Fruit fly (Drosophila melanogaster): ENCODE data around the gene CG6675.

The CG6675 gene

dm6 chr2L:22132984-22133383 is 24.2 kb downstream of the CG6675 start:
- TF ChIP-seq usp (GFP tag; optimal IDR thresholded peaks at IDR 0.05) = no peak
- TF ChIP-seq CG8478 (optimal IDR thresholded peaks at IDR 0.05) = no peak
- TF ChIP-seq pan (optimal IDR thresholded peaks at IDR 0.05) = no peak
- no peak for TF ChIP-seq Dll (optimal IDR thresholded peaks at IDR 0.05)
- TF ChIP-seq EcR (GFP tag; optimal IDR thresholded peaks at IDR 0.05) = no peak
- no peak for TF ChIP-seq psq (optimal IDR thresholded peaks at IDR 0.05)

dm6 chr2L:22134091-22134730 is 25.4 kb downstream of the CG6675 start:
- TF ChIP-seq psq (optimal IDR thresholded peaks at IDR 0.05) = no peak
- no peak for TF ChIP-seq EcR (GFP tag; optimal IDR thresholded peaks at IDR 0.05)
- TF ChIP-seq Dll (optimal IDR thresholded peaks at IDR 0.05) = no peak
- no peak for TF ChIP-seq CG8478 (optimal IDR thresholded peaks at IDR 0.05)

- TF ChIP-seq EcR (GFP tag; optimal IDR thresholded peaks at IDR 0.05) = no peak
- no peak for TF ChIP-seq psq (optimal IDR thresholded peaks at IDR 0.05)
- no peak for TF ChIP-seq pan (optimal IDR thresholded peaks at IDR 0.05)
- no peak for TF ChIP-seq CG8478 (optimal IDR thresholded peaks at IDR 0.05)
- TF ChIP-seq usp (GFP tag; optimal IDR thresholded peaks at IDR 0.05) = no peak
- TF ChIP-seq Dll (optimal IDR thresholded peaks at IDR 0.05) = no peak
Observed at dm6 chr2L:22139354-22139753, 30.6 kb downstream of the CG6675 start.

dm6 chr2L:22139960-22140359 is 31.2 kb downstream of the CG6675 start:
- TF ChIP-seq psq (optimal IDR thresholded peaks at IDR 0.05) (no peak), usp (GFP tag; optimal IDR thresholded peaks at IDR 0.05) (no peak), pan (optimal IDR thresholded peaks at IDR 0.05) (no peak), Dll (optimal IDR thresholded peaks at IDR 0.05) (no peak), EcR (GFP tag; optimal IDR thresholded peaks at IDR 0.05) (no peak), CG8478 (optimal IDR thresholded peaks at IDR 0.05) (no peak)

DNA sequence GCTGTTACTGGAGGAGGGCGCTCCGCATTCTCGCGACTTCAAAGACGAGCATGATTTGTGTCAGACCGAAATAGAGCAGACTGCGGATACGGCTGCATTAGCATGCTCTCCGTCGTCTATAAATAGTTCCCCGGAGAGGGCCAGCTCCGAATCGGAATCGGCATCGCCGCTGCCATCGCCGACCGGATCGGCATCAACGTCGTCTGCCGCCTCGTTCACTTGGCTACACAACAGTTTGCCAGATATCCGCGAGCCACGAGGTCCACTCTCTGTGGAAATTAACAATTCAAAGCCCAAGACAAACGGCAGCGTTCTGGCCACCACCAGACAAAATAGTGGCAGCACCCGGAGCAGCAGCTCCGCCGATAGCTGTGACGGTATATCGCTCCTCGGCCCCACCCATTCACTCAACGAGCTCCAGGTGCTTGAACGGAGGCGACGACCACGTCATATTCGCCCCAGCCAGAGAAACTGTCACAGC is 34.0 kb downstream of the CG6675 start:
- TF ChIP-seq psq (optimal IDR thresholded peaks at IDR 0.05) (no peak), EcR (GFP tag; optimal IDR thresholded peaks at IDR 0.05) (no peak), CG8478 (optimal IDR thresholded peaks at IDR 0.05) (no peak), usp (GFP tag; optimal IDR thresholded peaks at IDR 0.05) (no peak), pan (optimal IDR thresholded peaks at IDR 0.05) (no peak), Dll (optimal IDR thresholded peaks at IDR 0.05) (no peak)

DNA sequence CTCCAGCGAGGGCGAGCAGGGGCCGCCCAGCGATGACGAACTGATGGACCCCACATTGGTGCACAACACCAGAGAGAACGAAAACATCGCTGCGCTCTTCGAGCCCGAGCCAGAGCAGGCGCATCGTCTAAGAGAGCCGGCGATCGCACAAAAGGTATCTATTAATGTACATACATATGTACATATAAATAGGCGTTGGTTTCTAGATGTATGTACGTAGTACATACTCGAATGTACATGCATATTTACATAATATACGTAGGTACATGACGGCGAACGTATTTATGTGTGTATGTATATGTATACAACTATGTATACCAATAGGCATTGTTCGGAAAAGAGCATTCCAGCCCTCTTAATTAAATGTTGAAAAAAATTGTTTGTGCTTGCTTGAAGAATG is 35.4 kb downstream of the CG6675 start:
- no peak for TF ChIP-seq psq (optimal IDR thresholded peaks at IDR 0.05)
- no peak for TF ChIP-seq EcR (GFP tag; optimal IDR thresholded peaks at IDR 0.05)
- TF ChIP-seq pan (optimal IDR thresholded peaks at IDR 0.05) = no peak
- no peak for TF ChIP-seq Dll (optimal IDR thresholded peaks at IDR 0.05)
- no peak for TF ChIP-seq CG8478 (optimal IDR thresholded peaks at IDR 0.05)
- no peak for TF ChIP-seq usp (GFP tag; optimal IDR thresholded peaks at IDR 0.05)

DNA sequence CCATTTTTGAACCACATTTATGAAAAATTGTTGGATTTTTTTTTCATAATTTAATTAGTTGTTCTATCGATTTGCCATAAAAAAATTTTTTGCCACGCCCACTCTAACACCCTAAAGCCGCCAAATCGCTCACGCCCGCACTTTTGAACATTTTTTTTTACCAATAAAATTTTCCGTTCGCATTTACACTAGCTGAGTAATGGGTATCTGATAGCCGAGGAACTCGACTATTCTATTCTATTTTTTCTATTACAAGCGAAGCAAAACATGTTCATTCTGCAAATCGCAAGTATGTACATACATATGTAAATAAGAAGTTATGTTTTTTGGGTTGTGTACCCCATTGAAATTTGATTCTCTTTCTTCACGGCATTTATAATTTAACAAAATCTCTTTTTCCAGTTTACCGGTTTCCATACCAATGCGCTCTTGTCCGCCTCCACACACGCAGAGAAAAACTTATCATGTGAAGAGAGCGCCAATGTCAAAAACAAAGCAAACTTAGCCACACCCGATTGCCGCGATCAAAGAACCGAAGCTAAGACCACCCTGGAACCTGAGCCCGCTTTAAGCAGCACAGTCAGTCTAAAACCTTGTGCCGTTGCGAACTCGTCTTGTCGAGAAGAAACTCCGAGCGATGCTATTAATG is 36.6 kb downstream of the CG6675 start:
- TF ChIP-seq CG8478 (optimal IDR thresholded peaks at IDR 0.05) (no peak), pan (optimal IDR thresholded peaks at IDR 0.05) (no peak), Dll (optimal IDR thresholded peaks at IDR 0.05) (no peak), psq (optimal IDR thresholded peaks at IDR 0.05) (no peak), usp (GFP tag; optimal IDR thresholded peaks at IDR 0.05) (no peak), EcR (GFP tag; optimal IDR thresholded peaks at IDR 0.05) (no peak)

DNA sequence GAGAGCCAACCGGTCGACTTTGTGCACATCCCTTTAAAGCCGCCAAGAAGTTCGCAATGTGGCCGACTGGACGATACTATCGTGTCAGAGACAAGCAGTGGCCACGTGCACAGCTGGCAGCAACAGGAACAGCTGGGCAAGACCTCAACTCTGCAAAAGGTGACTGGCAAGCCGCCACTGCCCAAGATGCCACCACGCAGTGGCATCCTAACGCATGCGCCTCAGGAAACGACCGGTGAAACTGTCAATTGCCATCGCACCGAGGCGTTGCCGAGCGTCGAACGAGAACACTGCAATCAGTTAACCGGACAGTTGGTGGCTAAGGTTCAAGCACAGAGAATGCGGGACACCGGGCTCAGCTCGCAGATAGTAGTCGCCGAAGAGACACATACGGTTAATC is 37.5 kb downstream of the CG6675 start:
- TF ChIP-seq psq (optimal IDR thresholded peaks at IDR 0.05) (no peak), pan (optimal IDR thresholded peaks at IDR 0.05) (no peak), usp (GFP tag; optimal IDR thresholded peaks at IDR 0.05) (no peak), EcR (GFP tag; optimal IDR thresholded peaks at IDR 0.05) (no peak), Dll (optimal IDR thresholded peaks at IDR 0.05) (no peak), CG8478 (optimal IDR thresholded peaks at IDR 0.05) (no peak)

- TF ChIP-seq pan (optimal IDR thresholded peaks at IDR 0.05) = no peak
- no peak for TF ChIP-seq usp (GFP tag; optimal IDR thresholded peaks at IDR 0.05)
- no peak for TF ChIP-seq EcR (GFP tag; optimal IDR thresholded peaks at IDR 0.05)
- no peak for TF ChIP-seq psq (optimal IDR thresholded peaks at IDR 0.05)
- TF ChIP-seq CG8478 (optimal IDR thresholded peaks at IDR 0.05) = no peak
- no peak for TF ChIP-seq Dll (optimal IDR thresholded peaks at IDR 0.05)
Observed at dm6 chr2L:22148713-22149112, 39.9 kb downstream of the CG6675 start.

DNA sequence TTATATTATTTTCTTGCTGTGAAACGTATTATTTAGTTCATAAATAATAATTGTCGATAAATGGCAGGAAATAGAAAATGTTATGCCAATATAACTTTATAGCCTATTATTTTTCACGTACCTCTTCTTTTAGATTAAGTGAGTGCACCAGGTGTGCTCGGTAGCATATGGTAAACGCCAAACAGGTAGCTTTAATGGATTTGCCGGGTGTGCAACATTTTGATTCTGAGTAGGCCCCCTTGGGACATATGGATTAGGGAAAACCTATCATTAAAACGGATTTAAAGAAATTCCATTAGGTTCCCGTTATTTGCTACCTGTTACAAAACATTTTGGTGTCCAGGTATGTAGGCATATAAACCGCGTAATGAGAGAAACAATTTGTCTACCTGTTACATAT is 42.6 kb downstream of the CG6675 start, which contains the start of gene dunk:
Gene dunk, plus strand, starts transcription at position 301 of the 400 bp plus-strand sequence.
- TF ChIP-seq EcR (GFP tag; optimal IDR thresholded peaks at IDR 0.05) (no peak), usp (GFP tag; optimal IDR thresholded peaks at IDR 0.05) (no peak), CG8478 (optimal IDR thresholded peaks at IDR 0.05) (no peak), psq (optimal IDR thresholded peaks at IDR 0.05) (no peak), Dll (optimal IDR thresholded peaks at IDR 0.05) (no peak), pan (optimal IDR thresholded peaks at IDR 0.05) (no peak)

DNA sequence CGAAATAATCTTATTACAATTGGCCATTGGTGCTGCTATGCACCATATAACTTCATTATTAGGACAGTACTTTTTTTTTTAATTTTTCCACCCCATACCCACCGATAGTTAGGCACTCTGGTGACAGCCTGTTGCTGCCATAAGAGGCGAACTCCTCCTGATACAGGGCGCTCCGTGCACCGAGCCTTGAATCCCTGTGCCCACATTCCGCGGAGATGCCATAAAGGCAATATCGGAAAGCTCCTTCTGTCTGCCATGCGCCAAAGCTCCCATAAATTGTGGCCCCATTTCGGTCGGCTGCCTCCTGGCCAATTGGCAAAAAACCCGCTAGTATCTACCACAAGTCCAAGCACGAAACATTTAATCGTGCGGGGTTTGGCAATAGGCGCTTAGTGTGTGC is 44.5 kb downstream of the CG6675 start:
- TF ChIP-seq psq (optimal IDR thresholded peaks at IDR 0.05) (no peak), EcR (GFP tag; optimal IDR thresholded peaks at IDR 0.05) (no peak), pan (optimal IDR thresholded peaks at IDR 0.05) (no peak), usp (GFP tag; optimal IDR thresholded peaks at IDR 0.05) (no peak)

DNA sequence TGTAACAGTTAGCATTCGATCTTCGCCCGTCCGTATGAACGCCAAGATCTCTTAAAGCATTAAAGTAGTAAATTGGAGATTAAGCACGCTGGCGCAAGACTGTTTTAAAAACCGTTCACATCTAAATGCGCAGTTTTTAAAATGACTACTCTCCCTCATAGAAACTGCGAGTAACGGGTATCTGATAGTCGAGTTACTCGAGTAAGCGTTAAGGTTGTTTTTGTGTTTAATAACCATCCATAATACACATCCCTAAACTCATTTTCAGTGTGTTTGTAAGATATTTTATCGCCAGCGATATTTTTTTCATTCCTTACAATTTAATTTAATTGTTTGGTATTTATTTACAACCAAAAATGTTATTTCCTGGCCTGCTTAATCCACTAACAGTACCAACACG is 51.0 kb downstream of the CG6675 start:
- no peak for TF ChIP-seq psq (optimal IDR thresholded peaks at IDR 0.05)
- no peak for TF ChIP-seq pan (optimal IDR thresholded peaks at IDR 0.05)
- no peak for TF ChIP-seq Dll (optimal IDR thresholded peaks at IDR 0.05)
- no peak for TF ChIP-seq CG8478 (optimal IDR thresholded peaks at IDR 0.05)
- TF ChIP-seq usp (GFP tag; optimal IDR thresholded peaks at IDR 0.05) = no peak
- no peak for TF ChIP-seq EcR (GFP tag; optimal IDR thresholded peaks at IDR 0.05)

Measured in whole organism.